Fruit fly (Drosophila melanogaster) whole organism, wandering third instar larva: ENCODE results near the gene CG14537.

Experiments
- Abd-B ChIP-seq: fragments of >200 bp; optimal IDR thresholded peaks from 2 replicates; lab custom pipeline; 2017; ENCODE audit warnings: missing biosample characterization, missing genetic modification characterization
- Mio ChIP-seq: sonication (Bioruptor generic); optimal IDR thresholded peaks from 2 replicates; lab custom pipeline; 2016; ENCODE audit warnings: missing biosample characterization, missing genetic modification characterization
- Myc ChIP-seq: fragments of >200 bp; optimal IDR thresholded peaks from 2 replicates; lab custom pipeline; 2017
- N ChIP-seq: fragments of >200 bp; optimal IDR thresholded peaks from 2 replicates; lab custom pipeline; 2018; ENCODE audit warnings: missing biosample characterization, missing external identifiers, missing genetic modification characterization
- OdsH ChIP-seq: fragments of 200-800 bp; sonication (Bioruptor generic); optimal IDR thresholded peaks from 2 replicates; lab custom pipeline; 2016; ENCODE audit warnings: missing biosample characterization, mild to moderate bottlenecking, missing genetic modification characterization
- brk ChIP-seq: fragments of 200-800 bp; sonication (Bioruptor generic); optimal IDR thresholded peaks from 2 replicates; lab custom pipeline; 2016; ENCODE audit warnings: missing biosample characterization, mild to moderate bottlenecking, missing genetic modification characterization
- dl ChIP-seq, 2 experiments: fragments of 175-275, 200-275 bp in 1 of 2; fragments of 200-275 bp in 1 of 2; sonication (Bioruptor generic); optimal IDR thresholded peaks; lab custom pipeline; 2018; ENCODE audit warnings: mild to moderate bottlenecking in 2 of 2, missing biosample characterization in 2 of 2, missing genetic modification characterization in 2 of 2, moderate library complexity in 2 of 2; ENCODE audit not compliant: partially characterized antibody in 2 of 2, insufficient read depth in 1 of 2
- dmrt93B ChIP-seq: fragments of 200-800 bp; sonication (Bioruptor generic); optimal IDR thresholded peaks from 2 replicates; lab custom pipeline; 2018; ENCODE audit warnings: missing biosample characterization, mild to moderate bottlenecking, missing genetic modification characterization
- foxo ChIP-seq, 2 experiments: fragments of 200-800 bp; sonication (Bioruptor generic); optimal IDR thresholded peaks; 2 replicates in 1 of 2; 3 replicates in 1 of 2; lab custom pipeline; 2016 to 2017; ENCODE audit warnings: missing biosample characterization in 2 of 2, missing genetic modification characterization in 2 of 2
- fru ChIP-seq: fragments of 200-800 bp; sonication (Bioruptor generic); optimal IDR thresholded peaks from 3 replicates; lab custom pipeline; 2016; ENCODE audit warnings: missing biosample characterization, mild to moderate bottlenecking, missing genetic modification characterization
- pan ChIP-seq: fragments of >200 bp; optimal IDR thresholded peaks from 2 replicates; lab custom pipeline; 2017
- psq ChIP-seq: fragments of 200-800 bp; sonication (Bioruptor generic); optimal IDR thresholded peaks from 3 replicates; lab custom pipeline; 2017; ENCODE audit warnings: missing biosample characterization, mild to moderate bottlenecking, missing genetic modification characterization, moderate library complexity
- rgr ChIP-seq: fragments of 200-800 bp; sonication (Bioruptor generic); optimal IDR thresholded peaks from 3 replicates; lab custom pipeline; 2016; ENCODE audit warnings: missing biosample characterization, mild to moderate bottlenecking, missing genetic modification characterization
- usp ChIP-seq: fragments of >200 bp; optimal IDR thresholded peaks from 2 replicates; lab custom pipeline; 2017; ENCODE audit warnings: missing biosample characterization, missing genetic modification characterization

DNA sequence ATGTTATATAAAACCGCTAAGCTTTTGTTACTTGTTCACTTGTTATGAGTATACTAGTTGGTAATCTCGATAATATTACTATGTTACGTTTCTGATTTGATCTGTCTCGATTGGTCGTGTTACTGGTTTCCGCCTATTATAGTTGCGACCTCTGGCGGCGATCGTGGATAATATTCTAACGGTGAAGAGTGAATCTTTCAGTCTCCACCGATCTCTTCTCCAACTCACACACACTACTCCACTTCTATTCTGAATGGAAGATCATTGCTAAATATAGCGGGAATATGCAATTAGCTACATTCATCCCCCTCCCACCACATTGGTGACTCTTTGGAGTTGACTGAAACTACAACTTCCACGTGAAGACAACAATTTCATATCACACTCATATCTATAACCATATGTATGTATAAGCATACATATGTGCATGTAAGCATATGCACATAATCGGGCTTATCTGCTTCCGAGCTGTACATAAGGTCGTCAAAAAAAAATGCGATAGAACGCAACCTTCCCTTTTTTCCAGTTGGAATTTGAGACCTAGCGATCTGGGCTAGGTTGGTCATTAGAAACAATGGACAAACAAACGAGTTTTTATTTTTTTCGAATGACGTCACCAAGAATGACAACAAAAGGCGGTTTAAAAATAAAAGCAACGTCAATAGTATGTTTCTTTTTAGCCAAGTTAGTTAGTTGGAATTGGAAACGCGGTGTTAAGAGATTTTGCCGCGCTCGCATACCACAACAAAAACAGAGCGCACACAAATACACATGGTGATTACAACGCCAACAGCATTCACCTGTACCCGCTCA lies 31.2 kb upstream of the CG14537 start:
- no peak for TF ChIP-seq Myc (lab: Kevin White, UChicago)
- TF ChIP-seq N (GFP tag; lab: Kevin White, UChicago), result no peak
- TF ChIP-seq dmrt93B, result no peak
- TF ChIP-seq fru (GFP tag; lab: Kevin White, UChicago), result no peak
- no peak for TF ChIP-seq dl (GFP tag; optimal IDR thresholded peaks at IDR 0.05; lab: Kevin White, UChicago; ENCODE audit: insufficient read depth in 1 of 2, partially characterized antibody in 2 of 2)
- no peak for TF ChIP-seq usp (GFP tag; lab: Kevin White, UChicago)
- no peak for TF ChIP-seq psq (GFP tag; lab: Kevin White, UChicago)
- TF ChIP-seq pan (lab: Kevin White, UChicago), result no peak
- TF ChIP-seq OdsH (GFP tag; lab: Kevin White, UChicago), result no peak
- TF ChIP-seq rgr (GFP tag; lab: Kevin White, UChicago), result no peak
- no peak for TF ChIP-seq Abd-B (GFP tag; lab: Kevin White, UChicago)
- TF ChIP-seq foxo (GFP tag; optimal IDR thresholded peaks at IDR 0.05; lab: Kevin White, UChicago), result no peak
- TF ChIP-seq Mio (GFP tag; lab: Kevin White, UChicago), result no peak
- TF ChIP-seq brk (GFP tag; lab: Kevin White, UChicago), result peak; percentile 16
